Worm (Caenorhabditis elegans) whole organism, late embryonic: ENCODE measurements around the gene T04A8.7.

Experiments
- C08G9.2 ChIP-seq: sonication (generic microtip); optimal IDR thresholded peaks from 2 replicates; lab custom pipeline; 2016; ENCODE audit warnings: mild to moderate bottlenecking, missing genetic modification characterization, moderate library complexity, missing compliant biosample characterization
- C38D4.7 ChIP-seq: fragments of 200-800 bp; sonication (Bioruptor generic); optimal IDR thresholded peaks from 2 replicates; lab custom pipeline; 2018; ENCODE audit warnings: mild to moderate bottlenecking, missing genetic modification characterization, moderate library complexity, missing compliant biosample characterization
- K02D7.2 ChIP-seq: sonication (generic microtip); optimal IDR thresholded peaks from 2 replicates; lab custom pipeline; 2017; ENCODE audit warnings: mild to moderate bottlenecking, missing genetic modification characterization, missing compliant biosample characterization
- K09A11.1 ChIP-seq: sonication (generic microtip); optimal IDR thresholded peaks from 2 replicates; lab custom pipeline; 2017; ENCODE audit warnings: antibody characterized with exemption, mild to moderate bottlenecking, missing genetic modification characterization, missing compliant biosample characterization; ENCODE audit not compliant: insufficient read depth
- ceh-14 ChIP-seq: sonication (generic microtip); optimal IDR thresholded peaks from 2 replicates; lab custom pipeline; 2016; ENCODE audit warnings: missing genotype, missing genetic modification characterization, missing compliant biosample characterization
- ceh-18 ChIP-seq: sonication (generic microtip); optimal IDR thresholded peaks from 2 replicates; lab custom pipeline; 2016; ENCODE audit warnings: missing genetic modification characterization, missing compliant biosample characterization
- ceh-19 ChIP-seq: fragments of 200-800 bp; sonication (Bioruptor generic); optimal IDR thresholded peaks from 2 replicates; lab custom pipeline; 2018; ENCODE audit warnings: mild to moderate bottlenecking, missing genetic modification characterization, missing compliant biosample characterization
- ceh-22 ChIP-seq: sonication (generic microtip); optimal IDR thresholded peaks from 2 replicates; lab custom pipeline; 2017; ENCODE audit warnings: missing biosample characterization, missing genetic modification characterization
- ceh-30 ChIP-seq: fragments of 150-350 bp; optimal IDR thresholded peaks from 2 replicates; lab custom pipeline; 2014; ENCODE audit warnings: missing biosample characterization, missing genetic modification characterization
- ceh-34 ChIP-seq: sonication (generic microtip); optimal IDR thresholded peaks from 2 replicates; lab custom pipeline; 2016; ENCODE audit warnings: mild to moderate bottlenecking, missing genetic modification characterization, missing compliant biosample characterization
- ceh-45 ChIP-seq: fragments of 200-800 bp; sonication (Bioruptor generic); IDR thresholded peaks from 2 replicates; pipeline ENCODE4 v1.3.6; 2022; ENCODE audit warnings: missing genetic modification reagents, missing genetic modification characterization, missing compliant biosample characterization
- ceh-48 ChIP-seq: sonication (generic microtip); optimal IDR thresholded peaks from 2 replicates; lab custom pipeline; 2016; ENCODE audit warnings: missing genetic modification characterization, inconsistent platforms, missing compliant biosample characterization
- dve-1 ChIP-seq: sonication (generic microtip); optimal IDR thresholded peaks from 2 replicates; lab custom pipeline; 2017; ENCODE audit warnings: antibody characterized with exemption, mild to moderate bottlenecking, missing genetic modification characterization, missing compliant biosample characterization
- elt-4 ChIP-seq: sonication (generic microtip); optimal IDR thresholded peaks from 2 replicates; lab custom pipeline; 2016; ENCODE audit warnings: missing genetic modification characterization, missing compliant biosample characterization
- fkh-10 ChIP-seq: fragments of 150-350 bp; optimal IDR thresholded peaks from 2 replicates; lab custom pipeline; 2014; ENCODE audit warnings: missing biosample characterization, missing genetic modification reagents, missing genetic modification characterization
- hlh-6 ChIP-seq: sonication (generic microtip); optimal IDR thresholded peaks from 2 replicates; lab custom pipeline; 2016; ENCODE audit warnings: missing genotype, missing genetic modification characterization, missing compliant biosample characterization
- hlh-8 ChIP-seq: sonication (generic microtip); optimal IDR thresholded peaks from 2 replicates; lab custom pipeline; 2016; ENCODE audit warnings: missing genotype, missing genetic modification characterization, missing compliant biosample characterization
- lim-6 ChIP-seq: sonication (generic microtip); optimal IDR thresholded peaks from 2 replicates; lab custom pipeline; 2016; ENCODE audit warnings: missing genetic modification characterization, missing compliant biosample characterization
- madf-2 ChIP-seq: sonication (generic microtip); optimal IDR thresholded peaks from 2 replicates; lab custom pipeline; 2017; ENCODE audit warnings: missing genetic modification characterization, missing compliant biosample characterization
- mec-3 ChIP-seq: sonication (generic microtip); optimal IDR thresholded peaks from 2 replicates; lab custom pipeline; 2016; ENCODE audit warnings: borderline replicate concordance, missing genetic modification characterization, missing compliant biosample characterization
- nfya-1 ChIP-seq: sonication (generic microtip); optimal IDR thresholded peaks from 2 replicates; lab custom pipeline; 2017; ENCODE audit warnings: missing genetic modification characterization, mild to moderate bottlenecking, missing compliant biosample characterization, antibody characterized with exemption, moderate library complexity
- nhr-11 ChIP-seq: fragments of 150-350 bp; optimal IDR thresholded peaks from 2 replicates; lab custom pipeline; 2014; ENCODE audit warnings: missing biosample characterization, missing genetic modification characterization
- npax-4 ChIP-seq: sonication (generic microtip); optimal IDR thresholded peaks from 2 replicates; lab custom pipeline; 2016; ENCODE audit warnings: missing genetic modification characterization, missing compliant biosample characterization
- odd-2 ChIP-seq: sonication (generic microtip); optimal IDR thresholded peaks from 2 replicates; lab custom pipeline; 2017; ENCODE audit warnings: antibody characterized with exemption, mild to moderate bottlenecking, missing genetic modification characterization, missing compliant biosample characterization
- pag-3 ChIP-seq: sonication (generic microtip); optimal IDR thresholded peaks from 2 replicates; lab custom pipeline; 2016; ENCODE audit warnings: missing compliant biosample characterization, missing genetic modification characterization, borderline replicate concordance
- pax-1 ChIP-seq: fragments of 150-350 bp; optimal IDR thresholded peaks from 2 replicates; lab custom pipeline; 2014; ENCODE audit warnings: missing biosample characterization, missing genetic modification characterization
- pha-4 ChIP-seq: fragments of 150-350 bp; optimal IDR thresholded peaks from 2 replicates; lab custom pipeline; 2018; ENCODE audit warnings: missing biosample characterization, missing genetic modification reagents, missing genetic modification characterization
- pqm-1 ChIP-seq: sonication (generic microtip); optimal IDR thresholded peaks from 2 replicates; lab custom pipeline; 2016; ENCODE audit warnings: missing genetic modification characterization, missing compliant biosample characterization
- pros-1 ChIP-seq: fragments of 150-350 bp; optimal IDR thresholded peaks from 2 replicates; lab custom pipeline; 2014; ENCODE audit warnings: missing biosample characterization, missing genetic modification reagents, missing genetic modification characterization
- ref-2 ChIP-seq: sonication (generic microtip); optimal IDR thresholded peaks from 2 replicates; lab custom pipeline; 2016; ENCODE audit warnings: missing genetic modification characterization, missing compliant biosample characterization
- rnt-1 ChIP-seq: sonication (generic microtip); optimal IDR thresholded peaks from 2 replicates; lab custom pipeline; 2016; ENCODE audit warnings: missing genetic modification characterization, missing compliant biosample characterization
- sdc-2 ChIP-seq: sonication (generic microtip); optimal IDR thresholded peaks from 2 replicates; lab custom pipeline; 2016; ENCODE audit warnings: missing genotype, missing genetic modification characterization, missing compliant biosample characterization
- sox-2 ChIP-seq: fragments of 200-800 bp; sonication (Bioruptor generic); IDR thresholded peaks from 2 replicates; pipeline ENCODE4 v1.3.6; 2022; ENCODE audit warnings: missing genetic modification reagents, missing genetic modification characterization, missing compliant biosample characterization
- tbx-7 ChIP-seq: sonication (generic microtip); optimal IDR thresholded peaks from 2 replicates; lab custom pipeline; 2016; ENCODE audit warnings: missing genotype, missing genetic modification characterization, missing compliant biosample characterization
- unc-3 ChIP-seq, 2 experiments: fragments of 200-800 bp in 1 of 2; sonication (Bioruptor generic) in 1 of 2; sonication (generic microtip) in 1 of 2; conservative IDR thresholded peaks in 1 of 2; optimal IDR thresholded peaks in 1 of 2; 2 replicates each; pipeline versions ENCODE4 v1.3.6 to Lab custom; 2016 to 2022; ENCODE audit warnings: missing compliant biosample characterization in 2 of 2, missing genetic modification characterization in 2 of 2, missing genetic modification reagents in 1 of 2
- unc-42 ChIP-seq: sonication (generic microtip); optimal IDR thresholded peaks from 2 replicates; lab custom pipeline; 2016; ENCODE audit warnings: missing genotype, missing genetic modification characterization, missing compliant biosample characterization
- ztf-16 ChIP-seq: sonication (generic microtip); optimal IDR thresholded peaks from 2 replicates; lab custom pipeline; 2017; ENCODE audit warnings: missing genetic modification characterization, missing compliant biosample characterization

The T04A8.7 gene

DNA sequence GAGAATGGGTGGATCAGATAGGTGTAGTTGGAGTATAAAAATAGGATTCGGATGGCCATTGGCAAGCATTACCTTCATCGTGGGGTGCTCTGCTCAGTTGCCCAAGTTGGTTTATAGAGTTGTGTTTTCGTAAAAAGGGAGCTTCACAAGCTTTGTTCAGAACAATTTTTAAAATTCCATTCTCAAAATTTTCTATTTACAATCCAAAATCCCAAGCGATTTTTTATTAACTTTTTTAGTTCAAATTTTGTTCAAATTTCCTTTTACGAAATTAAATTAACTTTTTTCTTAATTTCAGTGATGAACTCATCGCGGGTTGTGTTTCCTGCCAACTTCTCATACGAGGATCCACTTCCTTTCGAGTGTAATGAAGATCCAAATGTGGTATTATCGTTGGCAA, 17.7 kb upstream of the T04A8.7 start, which contains the start of gene srg-10:
TSS of gene srg-10 (plus strand) at position 301 of the 400 bp plus-strand sequence.
- no peak for TF ChIP-seq nhr-11 (tag; lab: Kevin White, UChicago)
- TF ChIP-seq tbx-7 (tag; lab: Kevin White, UChicago), result no peak
- TF ChIP-seq nfya-1 (tag; lab: Kevin White, UChicago), result no peak
- TF ChIP-seq ceh-30, result no peak

DNA sequence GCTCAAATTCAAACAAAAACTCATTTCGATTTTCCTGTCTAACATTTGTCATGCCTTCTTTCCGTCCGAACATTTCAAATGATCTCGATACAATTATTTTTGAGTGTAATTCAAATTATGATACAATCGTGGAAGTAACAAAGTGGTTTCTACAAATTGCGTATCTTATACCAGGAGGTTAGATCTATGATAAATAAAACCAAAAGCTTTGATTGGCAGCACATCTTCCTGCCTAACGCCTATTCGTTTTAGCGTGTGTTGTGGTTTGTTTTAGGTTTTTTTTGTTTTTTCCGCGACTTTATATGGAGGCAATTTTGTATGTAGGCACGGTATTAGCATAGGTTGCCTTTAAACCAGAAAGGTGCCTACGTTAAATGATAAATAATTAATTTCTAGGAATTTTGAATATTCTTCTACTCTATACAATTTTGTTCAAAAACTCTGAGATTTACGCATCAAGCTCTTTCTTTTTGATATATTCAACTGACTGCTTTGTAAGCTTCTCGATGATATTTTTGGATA, 15.1 kb upstream of the T04A8.7 start, which contains the start of gene srg-11:
TSS of gene srg-11 (plus strand) at position 51 of the 522 bp plus-strand sequence.
- TF ChIP-seq K09A11.1 (tag; lab: Kevin White, UChicago) (no peak), C38D4.7 (GFP tag; lab: Kevin White, UChicago) (no peak), unc-3 (GFP tag; conservative IDR thresholded peaks at IDR 0.05; lab: Robert Waterston, UW) (no peak), unc-3 (tag; optimal IDR thresholded peaks at IDR 0.05; lab: Kevin White, UChicago) (no peak), C08G9.2 (tag; lab: Kevin White, UChicago) (no peak), ztf-16 (tag; lab: Kevin White, UChicago) (no peak), rnt-1 (tag; lab: Kevin White, UChicago) (no peak), mec-3 (tag; lab: Kevin White, UChicago) (no peak), elt-4 (tag; lab: Kevin White, UChicago) (no peak), ceh-30 (no peak), K02D7.2 (tag; lab: Kevin White, UChicago) (no peak), ceh-19 (GFP tag; lab: Kevin White, UChicago) (no peak), pax-1 (no peak), dve-1 (no peak), ceh-48 (no peak), pag-3 (no peak), nhr-11 (tag; lab: Kevin White, UChicago) (no peak)

DNA sequence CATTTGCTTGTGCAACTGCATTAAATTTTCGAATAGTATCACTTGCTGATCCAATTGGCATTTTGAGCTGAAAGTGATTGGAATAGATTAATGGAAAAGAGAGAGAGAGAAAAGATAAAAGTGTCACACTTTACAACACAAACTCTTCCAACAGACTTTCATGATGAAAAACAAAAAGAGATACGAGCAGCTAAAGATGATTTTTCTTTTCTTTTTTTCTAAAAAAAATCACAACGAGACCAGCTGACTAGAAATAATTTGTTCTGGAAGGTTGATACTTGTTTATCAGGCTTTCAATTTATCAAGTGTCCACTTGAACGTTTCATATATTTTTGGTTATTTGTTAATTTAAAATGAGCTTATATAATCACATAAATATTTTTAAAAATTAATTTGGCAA, 8.0 kb upstream of the T04A8.7 start:
- no peak for TF ChIP-seq odd-2 (tag; lab: Kevin White, UChicago)
- peak; percentile 5 for TF ChIP-seq ceh-18
- TF ChIP-seq npax-4 (tag; lab: Kevin White, UChicago), result no peak
- no peak for TF ChIP-seq mec-3 (tag; lab: Kevin White, UChicago)
- TF ChIP-seq tbx-7 (tag; lab: Kevin White, UChicago), result no peak
- no peak for TF ChIP-seq ceh-34 (tag; lab: Kevin White, UChicago)

DNA sequence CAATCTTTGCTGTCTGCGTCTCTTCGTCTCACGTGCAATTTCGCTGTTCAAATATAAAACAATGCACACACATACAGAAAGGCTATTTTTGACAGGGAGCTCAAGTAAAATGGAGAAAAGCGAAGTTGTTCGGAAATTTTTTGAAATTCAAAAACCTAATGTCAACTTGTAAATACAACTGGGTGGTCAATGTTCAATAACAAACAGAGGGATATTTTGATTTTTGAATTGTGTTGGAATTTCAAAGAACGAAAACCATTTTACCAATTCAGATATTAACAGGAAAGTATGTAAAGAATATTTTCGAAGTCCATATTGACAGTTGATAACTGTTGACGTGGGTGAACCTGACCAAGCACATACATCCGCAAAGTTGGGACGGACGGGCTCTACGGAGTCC, 6.8 kb upstream of the T04A8.7 start, which contains the start of gene tag-243:
TSS of gene tag-243 (minus strand) at position 101 of the 400 bp plus-strand sequence.
- TF ChIP-seq madf-2 (tag; lab: Kevin White, UChicago) (no peak), sdc-2 (tag; lab: Kevin White, UChicago) (no peak), ceh-14 (no peak), ztf-16 (tag; lab: Kevin White, UChicago) (no peak), hlh-6 (tag; lab: Kevin White, UChicago) (no peak), unc-3 (GFP tag; conservative IDR thresholded peaks at IDR 0.05; lab: Robert Waterston, UW) (no peak), unc-3 (tag; optimal IDR thresholded peaks at IDR 0.05; lab: Kevin White, UChicago) (no peak), nhr-11 (tag; lab: Kevin White, UChicago) (no peak), pha-4 (tag; lab: Kevin White, UChicago) (no peak), ceh-45 (GFP tag; lab: Robert Waterston, UW) (no peak), ref-2 (no peak), lim-6 (tag; lab: Kevin White, UChicago) (no peak)
- TF ChIP-seq, all 69 proteins: peak for 0

DNA sequence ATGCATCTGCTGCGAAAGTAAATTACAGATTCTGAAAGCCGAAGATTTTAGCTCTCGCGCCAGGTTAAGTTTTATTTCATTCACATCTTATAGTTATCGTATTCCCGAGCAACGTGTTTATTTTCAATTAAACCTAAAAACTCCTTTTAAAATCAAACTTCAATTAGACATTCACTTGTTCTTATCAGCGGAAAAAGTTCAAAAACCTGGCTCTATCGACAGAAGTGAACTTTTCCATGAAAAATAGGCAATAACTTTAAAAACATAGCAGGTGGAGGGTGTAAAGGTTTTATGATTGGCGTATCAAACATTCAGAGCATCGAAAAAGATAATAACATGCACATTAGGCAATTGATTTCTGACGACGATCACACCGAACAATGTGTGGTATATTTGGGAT, 6.2 kb upstream of the T04A8.7 start, which contains the start of gene ppat-1:
TSS of gene ppat-1 (plus strand) at position 316 of the 400 bp plus-strand sequence.
- no peak for TF ChIP-seq pqm-1 (tag; lab: Kevin White, UChicago)
- no peak for TF ChIP-seq K02D7.2 (tag; lab: Kevin White, UChicago)
- TF ChIP-seq sox-2 (GFP tag; lab: Robert Waterston, UW), result no peak
- TF ChIP-seq odd-2 (tag; lab: Kevin White, UChicago), result no peak
- no peak for TF ChIP-seq ceh-14
- no peak for TF ChIP-seq ceh-22 (tag; lab: Kevin White, UChicago)
- TF ChIP-seq unc-42, result no peak
- TF ChIP-seq pros-1 (tag; lab: Kevin White, UChicago), result no peak
- TF ChIP-seq hlh-6 (tag; lab: Kevin White, UChicago), result no peak
- no peak for TF ChIP-seq hlh-8 (tag; lab: Kevin White, UChicago)
- no peak for TF ChIP-seq fkh-10 (GFP tag; lab: Kevin White, UChicago)
